Worm (Caenorhabditis elegans) whole organism, late embryonic: ENCODE data around the gene srd-51.

Experiments used
- ama-1 ChIP-seq: fragments of 150-350 bp; optimal IDR thresholded peaks from 2 replicates; lab custom pipeline; 2014
- ceh-19 ChIP-seq: fragments of 200-800 bp; sonication (Bioruptor generic); optimal IDR thresholded peaks from 2 replicates; lab custom pipeline; 2018; ENCODE audit warnings: mild to moderate bottlenecking, missing genetic modification characterization, missing compliant biosample characterization
- dmd-4 ChIP-seq: sonication (generic microtip); optimal IDR thresholded peaks from 2 replicates; lab custom pipeline; 2016; ENCODE audit warnings: borderline replicate concordance, missing genetic modification characterization, missing compliant biosample characterization
- dve-1 ChIP-seq: sonication (generic microtip); optimal IDR thresholded peaks from 2 replicates; lab custom pipeline; 2017; ENCODE audit warnings: antibody characterized with exemption, mild to moderate bottlenecking, missing genetic modification characterization, missing compliant biosample characterization
- elt-2 ChIP-seq: sonication (generic microtip); optimal IDR thresholded peaks from 2 replicates; lab custom pipeline; 2016; ENCODE audit warnings: missing genetic modification reagents, missing genetic modification characterization, missing compliant biosample characterization
- ets-4 ChIP-seq: sonication (generic microtip); optimal IDR thresholded peaks from 2 replicates; lab custom pipeline; 2016; ENCODE audit warnings: missing genetic modification characterization, missing compliant biosample characterization
- eyg-1 ChIP-seq: sonication (generic microtip); optimal IDR thresholded peaks from 2 replicates; lab custom pipeline; 2016; ENCODE audit warnings: missing genotype, missing genetic modification characterization, missing compliant biosample characterization
- fax-1 ChIP-seq: sonication (generic microtip); optimal IDR thresholded peaks from 2 replicates; lab custom pipeline; 2016; ENCODE audit warnings: missing genotype, missing genetic modification characterization, missing compliant biosample characterization
- gmeb-2 ChIP-seq: sonication (generic microtip); optimal IDR thresholded peaks from 2 replicates; lab custom pipeline; 2016; ENCODE audit warnings: missing genetic modification characterization, inconsistent platforms, missing compliant biosample characterization
- hlh-30 ChIP-seq: sonication (generic microtip); optimal IDR thresholded peaks from 2 replicates; lab custom pipeline; 2017; ENCODE audit warnings: antibody characterized with exemption, missing genetic modification characterization, missing compliant biosample characterization; ENCODE audit not compliant: insufficient read depth
- nhr-11 ChIP-seq: fragments of 150-350 bp; optimal IDR thresholded peaks from 2 replicates; lab custom pipeline; 2014; ENCODE audit warnings: missing biosample characterization, missing genetic modification characterization
- pat-9 ChIP-seq: fragments of 200-800 bp; sonication (Bioruptor generic); optimal IDR thresholded peaks from 2 replicates; lab custom pipeline; 2018; ENCODE audit warnings: mild to moderate bottlenecking, missing genetic modification characterization, moderate library complexity, missing compliant biosample characterization
- pha-2 ChIP-seq: sonication (generic microtip); optimal IDR thresholded peaks from 2 replicates; lab custom pipeline; 2017; ENCODE audit warnings: mild to moderate bottlenecking, missing genetic modification characterization, missing compliant biosample characterization
- tbx-7 ChIP-seq: sonication (generic microtip); optimal IDR thresholded peaks from 2 replicates; lab custom pipeline; 2016; ENCODE audit warnings: missing genotype, missing genetic modification characterization, missing compliant biosample characterization

DNA sequence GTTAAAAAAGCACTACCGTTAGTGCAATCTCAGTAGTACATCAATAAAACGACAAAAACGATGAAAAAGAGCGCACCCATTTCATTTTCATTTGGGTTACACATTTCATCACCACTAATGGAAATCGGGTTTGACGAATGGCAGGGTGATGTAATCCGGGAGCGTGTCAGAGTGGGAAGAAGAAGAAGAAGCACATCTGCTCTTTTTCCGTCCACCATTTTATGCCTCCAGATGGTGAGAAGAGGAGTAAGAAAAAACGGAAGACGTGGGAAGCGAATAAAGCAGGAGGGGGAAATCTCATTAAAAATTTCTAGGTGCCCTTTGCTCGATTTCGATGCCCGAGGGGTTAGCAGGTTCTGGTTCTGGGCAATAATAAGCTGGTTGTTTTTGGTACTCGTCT, 21.3 kb upstream of the srd-51 start:
- no peak for TF ChIP-seq dmd-4
- TF ChIP-seq tbx-7 (tag; lab: Kevin White, UChicago), result no peak
- TF ChIP-seq nhr-11 (tag; lab: Kevin White, UChicago), result no peak
- TF ChIP-seq elt-2, result no peak
- TF ChIP-seq pat-9 (tag; lab: Kevin White, UChicago), result no peak
- no peak for TF ChIP-seq hlh-30 (tag; lab: Kevin White, UChicago)
- no peak for TF ChIP-seq ceh-19 (GFP tag; lab: Kevin White, UChicago)
- TF ChIP-seq pha-2 (tag; lab: Kevin White, UChicago), result no peak
- TF ChIP-seq gmeb-2 (tag; lab: Kevin White, UChicago), result no peak
- TF ChIP-seq ets-4, result no peak
- no peak for TF ChIP-seq dve-1 (tag; lab: Kevin White, UChicago)
- no peak for TF ChIP-seq eyg-1 (tag; lab: Kevin White, UChicago)
- no peak for TF ChIP-seq ama-1 (lab: Kevin White, UChicago)
- no peak for TF ChIP-seq fax-1 (tag; lab: Kevin White, UChicago)
